Worm (Caenorhabditis elegans) whole organism, mixed stage, embryonic: ENCODE measurements around the gene phat-8.

Source experiments
- ces-1 ChIP-seq: fragments of 150-350 bp; optimal IDR thresholded peaks from 2 replicates; lab custom pipeline; 2014; ENCODE audit warnings: missing biosample characterization, missing genetic modification reagents, missing genetic modification characterization
- flh-1 ChIP-seq: fragments of 200-800 bp; sonication (Bioruptor generic); optimal IDR thresholded peaks from 2 replicates; lab custom pipeline; 2018; ENCODE audit warnings: mild to moderate bottlenecking, missing genetic modification characterization, moderate library complexity, missing compliant biosample characterization
- unc-62 ChIP-seq: fragments of 150-350 bp; optimal IDR thresholded peaks from 2 replicates; lab custom pipeline; 2014; ENCODE audit warnings: missing biosample characterization, missing genetic modification reagents, missing genetic modification characterization
- ztf-11 ChIP-seq: fragments of 150-350 bp; optimal IDR thresholded peaks from 2 replicates; lab custom pipeline; 2014; ENCODE audit warnings: missing biosample characterization, missing genetic modification characterization

- no peak for TF ChIP-seq ces-1 (GFP tag; lab: Kevin White, UChicago)
- TF ChIP-seq unc-62 (GFP tag; lab: Kevin White, UChicago), result no peak
- TF ChIP-seq flh-1 (GFP tag; lab: Kevin White, UChicago), result no peak
- TF ChIP-seq ztf-11 (tag; lab: Kevin White, UChicago), result no peak
These were observed 10.8 kb upstream of the phat-8 start, which contains the start of gene tag-280 for ce11 chrII:12460602-12461453.
